Fruit fly (Drosophila melanogaster) whole organism, embryonic: Measurements from ENCODE around the gene gammaTub37C.

Experiments used
- Atf6 ChIP-seq: fragments of 200-800 bp; sonication (Bioruptor generic); IDR thresholded peaks from 2 replicates; pipeline ENCODE4 v1.3.6; 2022; ENCODE audit warnings: missing biosample characterization, missing genetic modification characterization
- BEAF-32 ChIP-seq: fragments of 200-800 bp; sonication (Bioruptor generic); optimal IDR thresholded peaks from 3 replicates; lab custom pipeline; 2017; ENCODE audit warnings: missing biosample characterization, missing genetic modification characterization, mild to moderate bottlenecking, moderate library complexity, missing genetic modification reagents
- BtbVII ChIP-seq: fragments of 200-800 bp; sonication (Bioruptor generic); optimal IDR thresholded peaks from 3 replicates; lab custom pipeline; 2017; ENCODE audit warnings: missing biosample characterization, mild to moderate bottlenecking, missing genetic modification characterization
- CG10959 ChIP-seq: fragments of 200-800 bp; sonication (Bioruptor generic); IDR thresholded peaks from 2 replicates; pipeline ENCODE4 v1.3.6; 2022; ENCODE audit warnings: missing biosample characterization, missing genetic modification characterization
- CG11504 ChIP-seq: fragments of 200-800 bp; sonication (Bioruptor generic); optimal IDR thresholded peaks from 3 replicates; lab custom pipeline; 2019; ENCODE audit warnings: missing biosample characterization, mild to moderate bottlenecking, missing genetic modification characterization, moderate library complexity
- CG12659 ChIP-seq: fragments of 200-800 bp; sonication (Bioruptor generic); optimal IDR thresholded peaks from 3 replicates; lab custom pipeline; 2017; ENCODE audit warnings: mild to moderate bottlenecking, missing biosample characterization, missing genetic modification reagents, missing genetic modification characterization
- CG12769 ChIP-seq: fragments of 200-800 bp; sonication (Bioruptor generic); optimal IDR thresholded peaks from 2 replicates; lab custom pipeline; 2019; ENCODE audit warnings: missing biosample characterization, mild to moderate bottlenecking, missing genetic modification characterization, moderate library complexity
- CG13287 ChIP-seq: fragments of 200-800 bp; sonication (Bioruptor generic); IDR thresholded peaks from 2 replicates; pipeline ENCODE4 v1.3.6; 2022; ENCODE audit warnings: missing biosample characterization, missing genetic modification characterization; ENCODE audit not compliant: partially characterized antibody
- CG13296 ChIP-seq: fragments of 200-800 bp; sonication (Bioruptor generic); optimal IDR thresholded peaks from 3 replicates; lab custom pipeline; 2018; ENCODE audit warnings: missing biosample characterization, mild to moderate bottlenecking, missing genetic modification characterization
- CG13624 ChIP-seq: fragments of 200-800 bp; sonication (Bioruptor generic); optimal IDR thresholded peaks from 2 replicates; lab custom pipeline; 2016; ENCODE audit warnings: missing biosample characterization, missing genetic modification characterization
- CG14441 ChIP-seq: fragments of 200-800 bp; sonication (Bioruptor generic); IDR thresholded peaks from 2 replicates; pipeline ENCODE4 v1.3.6; 2022; ENCODE audit warnings: missing biosample characterization, missing genetic modification characterization
- CG14710 ChIP-seq: fragments of 200-800 bp; sonication (Bioruptor generic); optimal IDR thresholded peaks from 3 replicates; lab custom pipeline; 2019; ENCODE audit warnings: missing biosample characterization, mild to moderate bottlenecking, missing genetic modification characterization, moderate library complexity
- CG15479 ChIP-seq: fragments of 200-800 bp; sonication (Bioruptor generic); optimal IDR thresholded peaks from 3 replicates; lab custom pipeline; 2019; ENCODE audit warnings: missing biosample characterization, mild to moderate bottlenecking, missing genetic modification characterization, moderate library complexity
- CG1792 ChIP-seq: fragments of 200-800 bp; sonication (Bioruptor generic); optimal IDR thresholded peaks from 2 replicates; lab custom pipeline; 2016; ENCODE audit warnings: missing biosample characterization, missing genetic modification characterization
- CG18011 ChIP-seq: fragments of 200-800 bp; sonication (Bioruptor generic); optimal IDR thresholded peaks from 2 replicates; lab custom pipeline; 2017; ENCODE audit warnings: missing biosample characterization, missing genetic modification characterization, mild to moderate bottlenecking, moderate library complexity, missing genotype
- CG3838 ChIP-seq: fragments of 200-800 bp; sonication (Bioruptor generic); optimal IDR thresholded peaks from 3 replicates; lab custom pipeline; 2016; ENCODE audit warnings: missing biosample characterization, missing genetic modification characterization
- CG4360 ChIP-seq: fragments of 200-800 bp; sonication (Bioruptor generic); IDR thresholded peaks from 2 replicates; pipeline ENCODE4 v1.3.6; 2022; ENCODE audit warnings: missing biosample characterization, missing genetic modification characterization
- CG4404 ChIP-seq: fragments of 200-800 bp; sonication (Bioruptor generic); IDR thresholded peaks from 2 replicates; pipeline ENCODE4 v1.3.6; 2022; ENCODE audit warnings: missing biosample characterization, missing genetic modification characterization
- CG4424 ChIP-seq: fragments of 200-800 bp; sonication (Bioruptor generic); optimal IDR thresholded peaks from 3 replicates; lab custom pipeline; 2016; ENCODE audit warnings: missing biosample characterization, missing genetic modification characterization
- CG7271 ChIP-seq: fragments of 200-800 bp; sonication (Bioruptor generic); optimal IDR thresholded peaks from 2 replicates; lab custom pipeline; 2018; ENCODE audit warnings: missing biosample characterization, mild to moderate bottlenecking, missing genetic modification characterization, moderate library complexity
- CG7357 ChIP-seq: fragments of 200-800 bp; sonication (Bioruptor generic); IDR thresholded peaks from 3 replicates; pipeline ENCODE4 v1.3.6; 2022; ENCODE audit warnings: missing biosample characterization, missing genetic modification characterization
- CG7745 ChIP-seq: fragments of 200-800 bp; sonication (Bioruptor generic); optimal IDR thresholded peaks from 2 replicates; lab custom pipeline; 2018; ENCODE audit warnings: missing biosample characterization, mild to moderate bottlenecking, missing genetic modification characterization, moderate library complexity
- CG8281 ChIP-seq: fragments of 200-800 bp; sonication (Bioruptor generic); optimal IDR thresholded peaks from 2 replicates; lab custom pipeline; 2018; ENCODE audit warnings: missing biosample characterization, mild to moderate bottlenecking, missing genetic modification characterization, moderate library complexity
- CG9437 ChIP-seq: fragments of 200-800 bp; sonication (Bioruptor generic); optimal IDR thresholded peaks from 2 replicates; lab custom pipeline; 2018; ENCODE audit warnings: missing biosample characterization, mild to moderate bottlenecking, missing genetic modification characterization
- CG9727 ChIP-seq: fragments of 200-800 bp; sonication (Bioruptor generic); optimal IDR thresholded peaks from 3 replicates; lab custom pipeline; 2017; ENCODE audit warnings: missing biosample characterization, mild to moderate bottlenecking, missing genetic modification characterization
- Chrac-16 ChIP-seq: fragments of 200-800 bp; sonication (Bioruptor generic); optimal IDR thresholded peaks from 3 replicates; lab custom pipeline; 2016; ENCODE audit warnings: missing biosample characterization, missing genetic modification characterization
- Hmr ChIP-seq: fragments of 200-800 bp; sonication (Bioruptor generic); optimal IDR thresholded peaks from 3 replicates; lab custom pipeline; 2017; ENCODE audit warnings: mild to moderate bottlenecking, missing biosample characterization, missing genetic modification reagents, missing genetic modification characterization
- Kr ChIP-seq: fragments of 200-800 bp; sonication (Bioruptor generic); optimal IDR thresholded peaks from 2 replicates; lab custom pipeline; 2017; ENCODE audit warnings: missing biosample characterization, mild to moderate bottlenecking, missing genetic modification characterization
- NC2α ChIP-seq: fragments of 200-800 bp; sonication (Bioruptor generic); optimal IDR thresholded peaks from 2 replicates; lab custom pipeline; 2016; ENCODE audit warnings: missing biosample characterization, missing genetic modification characterization
- Nf-YB ChIP-seq: fragments of 200-800 bp; sonication (Bioruptor generic); optimal IDR thresholded peaks from 3 replicates; lab custom pipeline; 2019; ENCODE audit warnings: missing biosample characterization, mild to moderate bottlenecking, missing genetic modification characterization, moderate library complexity
- ab ChIP-seq: fragments of 200-800 bp; sonication (Bioruptor generic); optimal IDR thresholded peaks from 2 replicates; lab custom pipeline; 2016; ENCODE audit warnings: missing biosample characterization, missing genetic modification characterization
- ara ChIP-seq: fragments of 200-800 bp; sonication (Bioruptor generic); IDR thresholded peaks from 2 replicates; pipeline ENCODE4 v1.3.6; 2022; ENCODE audit warnings: missing biosample characterization, missing genetic modification characterization
- bbx ChIP-seq: fragments of 200-800 bp; sonication (Bioruptor generic); IDR thresholded peaks from 2 replicates; pipeline ENCODE4 v1.3.6; 2022; ENCODE audit warnings: missing biosample characterization, missing genetic modification characterization; ENCODE audit not compliant: partially characterized antibody
- croc ChIP-seq: fragments of 200-800 bp; sonication (Bioruptor generic); conservative IDR thresholded peaks from 3 replicates; pipeline ENCODE4 v1.3.6; 2022; ENCODE audit warnings: missing biosample characterization, missing genetic modification characterization
- gro ChIP-seq: fragments of 200-800 bp; sonication (Bioruptor generic); optimal IDR thresholded peaks from 2 replicates; lab custom pipeline; 2016; ENCODE audit warnings: missing biosample characterization, missing genetic modification characterization
- insv ChIP-seq, 2 experiments: fragments of 200-800 bp; sonication (Bioruptor generic); optimal IDR thresholded peaks; 3 replicates each; lab custom pipeline; 2016 to 2018; ENCODE audit warnings: missing biosample characterization in 2 of 2, missing genetic modification characterization in 2 of 2
- jing ChIP-seq: fragments of 200-800 bp; sonication (Bioruptor generic); optimal IDR thresholded peaks from 2 replicates; lab custom pipeline; 2018; ENCODE audit warnings: missing biosample characterization, mild to moderate bottlenecking, missing genetic modification characterization
- nau ChIP-seq: fragments of 200-800 bp; sonication (Bioruptor generic); optimal IDR thresholded peaks from 3 replicates; lab custom pipeline; 2017; ENCODE audit warnings: missing biosample characterization, mild to moderate bottlenecking, missing genetic modification characterization, missing genetic modification reagents
- otp ChIP-seq: fragments of 200-800 bp; sonication (Bioruptor generic); IDR thresholded peaks from 3 replicates; pipeline ENCODE4, ENCODE4 v1.3.6; 2022; ENCODE audit warnings: missing biosample characterization, missing genetic modification characterization
- phol ChIP-seq: fragments of 200-800 bp; sonication (Bioruptor generic); optimal IDR thresholded peaks from 3 replicates; lab custom pipeline; 2018; ENCODE audit warnings: missing biosample characterization, mild to moderate bottlenecking, missing genetic modification characterization, moderate library complexity
- pros ChIP-seq: fragments of 200-800 bp; sonication (Bioruptor generic); optimal IDR thresholded peaks from 3 replicates; lab custom pipeline; 2019; ENCODE audit warnings: missing biosample characterization, mild to moderate bottlenecking, missing genetic modification characterization, moderate library complexity
- pzg ChIP-seq: fragments of 200-800 bp; sonication (Bioruptor generic); optimal IDR thresholded peaks from 3 replicates; lab custom pipeline; 2018; ENCODE audit warnings: missing biosample characterization, mild to moderate bottlenecking, missing genetic modification characterization, moderate library complexity
- row ChIP-seq: fragments of 200-800 bp; sonication (Bioruptor generic); IDR thresholded peaks from 3 replicates; pipeline ENCODE4 v1.3.6; 2022; ENCODE audit warnings: missing biosample characterization, missing genetic modification characterization
- sc ChIP-seq, 3 experiments: fragments of >200 bp in 2 of 3; fragments of 200-800 bp in 1 of 3; sonication (Bioruptor generic) in 1 of 3; optimal IDR thresholded peaks; 2 replicates in 2 of 3; 3 replicates in 1 of 3; lab custom pipeline; 2017; ENCODE audit warnings: mild to moderate bottlenecking in 1 of 3, missing biosample characterization in 1 of 3, missing genetic modification characterization in 1 of 3, missing genetic modification reagents in 1 of 3
- scrt ChIP-seq: fragments of 200-800 bp; sonication (Bioruptor generic); optimal IDR thresholded peaks from 2 replicates; lab custom pipeline; 2018; ENCODE audit warnings: missing biosample characterization, mild to moderate bottlenecking, missing genetic modification characterization, moderate library complexity
- sisA ChIP-seq: fragments of 200-800 bp; sonication (Bioruptor generic); IDR thresholded peaks from 2 replicates; pipeline ENCODE4 v1.3.6; 2022; ENCODE audit warnings: missing biosample characterization, missing genetic modification characterization
- ssp ChIP-seq: fragments of 200-800 bp; sonication (Bioruptor generic); IDR thresholded peaks from 2 replicates; pipeline ENCODE4 v1.3.6; 2022; ENCODE audit warnings: missing biosample characterization, missing genetic modification characterization
- sug ChIP-seq: fragments of 200-800 bp; optimal IDR thresholded peaks from 2 replicates; lab custom pipeline; 2019; ENCODE audit warnings: missing biosample characterization, mild to moderate bottlenecking, missing genetic modification characterization, moderate library complexity
- vfl ChIP-seq: fragments of 200-800 bp; sonication (Bioruptor generic); optimal IDR thresholded peaks from 2 replicates; lab custom pipeline; 2016; ENCODE audit warnings: missing biosample characterization, missing genetic modification characterization
- vvl ChIP-seq: fragments of 200-800 bp; sonication (Bioruptor generic); IDR thresholded peaks from 2 replicates; pipeline ENCODE4 v1.3.6; 2022; ENCODE audit warnings: missing biosample characterization, missing genetic modification characterization

Gene gammaTub37C

dm6 chr2L:19191789-19192297 lies 6.3 kb upstream of the gammaTub37C start (continued):
- TF ChIP-seq BtbVII (no peak), gro (no peak), CG13624 (GFP tag; lab: Kevin White, UChicago) (no peak), BEAF-32 (no peak), CG4360 (GFP tag; lab: Robert Waterston, UW) (no peak), CG13296 (GFP tag; lab: Kevin White, UChicago) (peak; percentile 49), pzg (no peak), ssp (GFP tag; lab: Robert Waterston, UW) (no peak), Chrac-16 (GFP tag; lab: Kevin White, UChicago) (no peak), CG3838 (GFP tag; lab: Kevin White, UChicago) (no peak), CG1792 (GFP tag; lab: Kevin White, UChicago) (no peak), Kr (GFP tag; lab: Kevin White, UChicago) (peak; percentile 69), Nf-YB (no peak), jing (GFP tag; lab: Kevin White, UChicago) (no peak), CG11504 (no peak), bbx (GFP tag; lab: Robert Waterston, UW) (no peak), row (GFP tag; lab: Robert Waterston, UW) (no peak), NC2α (GFP tag; lab: Kevin White, UChicago) (no peak), nau (peak; percentile 68), CG12769 (no peak), CG13287 (no peak), pros (GFP tag; lab: Kevin White, UChicago) (no peak), insv (GFP tag; optimal IDR thresholded peaks at IDR 0.05; lab: Kevin White, UChicago) (no peak), CG7745 (tag; lab: Kevin White, UChicago) (peak; percentile 90), otp (GFP tag; lab: Robert Waterston, UW) (no peak), CG7357 (GFP tag; lab: Robert Waterston, UW) (no peak), phol (tag; lab: Kevin White, UChicago) (no peak), Atf6 (GFP tag; lab: Robert Waterston, UW) (no peak), ab (no peak), sc (optimal IDR thresholded peaks at IDR 0.05; lab: Kevin White, UChicago) (no peak), sc (GFP tag; optimal IDR thresholded peaks at IDR 0.05; lab: Kevin White, UChicago) (no peak), scrt (GFP tag; lab: Kevin White, UChicago) (no peak), Hmr (GFP tag; lab: Kevin White, UChicago) (no peak), vfl (GFP tag; lab: Kevin White, UChicago) (no peak), CG18011 (GFP tag; lab: Kevin White, UChicago) (no peak), sisA (no peak), CG15479 (peak; percentile 92), CG9437 (GFP tag; lab: Kevin White, UChicago) (no peak), sug (tag; lab: Kevin White, UChicago) (peak; percentile 17), CG9727 (GFP tag; lab: Kevin White, UChicago) (peak; percentile 45), CG14710 (tag; lab: Kevin White, UChicago) (peak; percentile 18), CG10959 (GFP tag; lab: Robert Waterston, UW) (no peak), CG7271 (tag; lab: Kevin White, UChicago) (peak; percentile 41), CG12659 (GFP tag; lab: Kevin White, UChicago) (no peak), CG8281 (peak; percentile 53), vvl (no peak), CG4404 (GFP tag; lab: Robert Waterston, UW) (no peak), croc (GFP tag; lab: Robert Waterston, UW) (no peak), ara (peak; percentile 18; the same call in 1 of the 2 replicates), CG4424 (peak; percentile 13), CG14441 (GFP tag; lab: Robert Waterston, UW) (no peak)
